Worm (Caenorhabditis elegans) whole organism, L4 larva: ENCODE measurements around the gene B0280.2.

Source experiments
- R02D3.7 ChIP-seq: fragments of 150-350 bp; sonication (generic microtip); optimal IDR thresholded peaks from 3 replicates; lab custom pipeline; 2014; ENCODE audit warnings: missing biosample characterization, missing genetic modification characterization
- ces-1 ChIP-seq: fragments of 150-350 bp; sonication (generic microtip); optimal IDR thresholded peaks from 4 replicates; lab custom pipeline; 2014; ENCODE audit warnings: missing biosample characterization, missing genetic modification reagents, missing genetic modification characterization
- dpl-1 ChIP-seq: fragments of 150-350 bp; optimal IDR thresholded peaks from 2 replicates; lab custom pipeline; 2014; ENCODE audit warnings: missing biosample characterization, missing genetic modification reagents, missing genetic modification characterization
- madf-9 ChIP-seq: fragments of 200-800 bp; sonication (Bioruptor generic); conservative IDR thresholded peaks from 2 replicates; pipeline ENCODE4 v1.3.6; 2022; ENCODE audit warnings: missing genetic modification reagents, missing genetic modification characterization, missing compliant biosample characterization
- nhr-11 ChIP-seq: fragments of 150-350 bp; optimal IDR thresholded peaks from 2 replicates; lab custom pipeline; 2014; ENCODE audit warnings: missing biosample characterization, missing genetic modification characterization
- skn-1 ChIP-seq: fragments of 150-350 bp; optimal IDR thresholded peaks from 2 replicates; lab custom pipeline; 2014; ENCODE audit warnings: missing biosample characterization, missing genetic modification characterization

- no peak for TF ChIP-seq ces-1 (GFP tag; lab: Kevin White, UChicago)
- TF ChIP-seq madf-9: no peak
- TF ChIP-seq skn-1 (tag; lab: Kevin White, UChicago): no peak
- no peak for TF ChIP-seq nhr-11 (tag; lab: Kevin White, UChicago)
- no peak for TF ChIP-seq R02D3.7
- TF ChIP-seq dpl-1 (GFP tag; lab: Kevin White, UChicago): no peak
Measured at ce11 chrIII:7146341-7146740, 21.9 kb downstream of the B0280.2 start.
